Fruit fly (Drosophila melanogaster) whole organism, embryonic: ENCODE measurements around the gene CG4452.

Experiments
- Ada2b ChIP-seq: fragments of 200-800 bp; sonication (Bioruptor generic); IDR thresholded peaks from 2 replicates; pipeline ENCODE4 v1.3.6; 2022; ENCODE audit warnings: missing biosample characterization, missing genetic modification characterization
- Atf6 ChIP-seq: fragments of 200-800 bp; sonication (Bioruptor generic); IDR thresholded peaks from 2 replicates; pipeline ENCODE4 v1.3.6; 2022; ENCODE audit warnings: missing biosample characterization, missing genetic modification characterization
- CG11085 ChIP-seq: fragments of 200-800 bp; sonication (Bioruptor generic); IDR thresholded peaks from 2 replicates; pipeline ENCODE4 v1.3.6; 2022; ENCODE audit warnings: missing biosample characterization, missing genetic modification characterization
- CG11695 ChIP-seq: fragments of 200-800 bp; sonication (Bioruptor generic); IDR thresholded peaks from 3 replicates; pipeline ENCODE4 v1.3.6; 2022; ENCODE audit warnings: missing biosample characterization, missing genetic modification characterization
- CG12104 ChIP-seq: fragments of 200-800 bp; sonication (Bioruptor generic); optimal IDR thresholded peaks from 3 replicates; lab custom pipeline; 2016; ENCODE audit warnings: missing biosample characterization, missing genetic modification characterization
- CG12942 ChIP-seq: fragments of 200-800 bp; sonication (Bioruptor generic); optimal IDR thresholded peaks from 3 replicates; lab custom pipeline; 2016; ENCODE audit warnings: missing biosample characterization, missing genetic modification characterization
- CG13287 ChIP-seq: fragments of 200-800 bp; sonication (Bioruptor generic); IDR thresholded peaks from 2 replicates; pipeline ENCODE4 v1.3.6; 2022; ENCODE audit warnings: missing biosample characterization, missing genetic modification characterization; ENCODE audit not compliant: partially characterized antibody
- CG13775 ChIP-seq: fragments of 200-800 bp; sonication (Bioruptor generic); optimal IDR thresholded peaks from 3 replicates; lab custom pipeline; 2017; ENCODE audit warnings: missing biosample characterization, mild to moderate bottlenecking, missing genetic modification characterization
- CG14860 ChIP-seq: fragments of 200-800 bp; sonication (Bioruptor generic); IDR thresholded peaks from 3 replicates; pipeline ENCODE4 v1.3.6; 2022; ENCODE audit warnings: missing biosample characterization, missing genetic modification characterization; ENCODE audit not compliant: partially characterized antibody
- CG16863 ChIP-seq: fragments of 200-800 bp; sonication (Bioruptor generic); optimal IDR thresholded peaks from 3 replicates; lab custom pipeline; 2016; ENCODE audit warnings: missing biosample characterization, missing genetic modification characterization
- CG17912 ChIP-seq: fragments of 200-800 bp; sonication (Bioruptor generic); optimal IDR thresholded peaks from 2 replicates; lab custom pipeline; 2018; ENCODE audit warnings: missing biosample characterization, mild to moderate bottlenecking, missing genetic modification characterization
- CG18764 ChIP-seq: fragments of 200-800 bp; sonication (Bioruptor generic); optimal IDR thresholded peaks from 3 replicates; lab custom pipeline; 2016; ENCODE audit warnings: missing biosample characterization, missing genetic modification characterization
- CG31441 ChIP-seq: fragments of 200-800 bp; sonication (Bioruptor generic); IDR thresholded peaks from 2 replicates; pipeline ENCODE4 v1.3.6; 2022; ENCODE audit warnings: missing biosample characterization, missing genetic modification characterization
- CG32532 ChIP-seq: fragments of 200-800 bp; sonication (Bioruptor generic); IDR thresholded peaks from 2 replicates; pipeline ENCODE4 v1.3.6; 2022; ENCODE audit warnings: missing biosample characterization, missing genetic modification characterization
- CG4282 ChIP-seq: fragments of 200-800 bp; sonication (Bioruptor generic); optimal IDR thresholded peaks from 2 replicates; lab custom pipeline; 2016; ENCODE audit warnings: missing biosample characterization, missing genetic modification characterization
- CG4617 ChIP-seq: fragments of 200-800 bp; sonication (Bioruptor generic); optimal IDR thresholded peaks from 3 replicates; lab custom pipeline; 2016; ENCODE audit warnings: missing biosample characterization, missing genetic modification characterization, borderline replicate concordance
- CG4730 ChIP-seq: fragments of 200-800 bp; sonication (Bioruptor generic); IDR thresholded peaks from 2 replicates; pipeline ENCODE4 v1.3.6; 2022; ENCODE audit warnings: missing biosample characterization, missing genetic modification characterization
- CG6791 ChIP-seq: fragments of 200-800 bp; sonication (Bioruptor generic); IDR thresholded peaks from 3 replicates; pipeline ENCODE4 v1.3.6; 2022; ENCODE audit warnings: missing biosample characterization, missing genetic modification characterization; ENCODE audit not compliant: partially characterized antibody
- CG7372 ChIP-seq: fragments of 200-800 bp; sonication (Bioruptor generic); IDR thresholded peaks from 2 replicates; pipeline ENCODE4 v1.3.6; 2022; ENCODE audit warnings: missing biosample characterization, missing genetic modification characterization
- CG7745 ChIP-seq: fragments of 200-800 bp; sonication (Bioruptor generic); optimal IDR thresholded peaks from 2 replicates; lab custom pipeline; 2018; ENCODE audit warnings: missing biosample characterization, mild to moderate bottlenecking, missing genetic modification characterization, moderate library complexity
- CG7786 ChIP-seq: fragments of 200-800 bp; sonication (Bioruptor generic); optimal IDR thresholded peaks from 2 replicates; lab custom pipeline; 2016; ENCODE audit warnings: missing biosample characterization, missing genetic modification characterization
- CG8281 ChIP-seq: fragments of 200-800 bp; sonication (Bioruptor generic); optimal IDR thresholded peaks from 2 replicates; lab custom pipeline; 2018; ENCODE audit warnings: missing biosample characterization, mild to moderate bottlenecking, missing genetic modification characterization, moderate library complexity
- CG8478 ChIP-seq: fragments of >200 bp; optimal IDR thresholded peaks from 2 replicates; lab custom pipeline; 2018
- CG8924 ChIP-seq: fragments of 200-800 bp; optimal IDR thresholded peaks from 3 replicates; lab custom pipeline; 2019; ENCODE audit warnings: missing biosample characterization, mild to moderate bottlenecking, missing genetic modification characterization, moderate library complexity
- Deaf1 ChIP-seq: fragments of 200-800 bp; optimal IDR thresholded peaks from 3 replicates; lab custom pipeline; 2019; ENCODE audit warnings: missing biosample characterization, mild to moderate bottlenecking, missing genetic modification characterization, moderate library complexity
- GATAe ChIP-seq: fragments of 200-800 bp; sonication (Bioruptor generic); conservative IDR thresholded peaks from 2 replicates; pipeline ENCODE4 v1.3.6; 2022; ENCODE audit warnings: missing biosample characterization, missing genetic modification characterization
- Lhr ChIP-seq: fragments of 200-800 bp; sonication (Bioruptor generic); optimal IDR thresholded peaks from 3 replicates; lab custom pipeline; 2017; ENCODE audit warnings: mild to moderate bottlenecking, missing biosample characterization, missing genetic modification reagents, missing genetic modification characterization
- Lpt ChIP-seq: fragments of >200 bp; optimal IDR thresholded peaks from 2 replicates; lab custom pipeline; 2018; ENCODE audit warnings: missing biosample characterization, missing genetic modification characterization
- Poxn ChIP-seq: fragments of 200-800 bp; sonication (Bioruptor generic); IDR thresholded peaks from 2 replicates; pipeline ENCODE4 v1.3.6; 2022; ENCODE audit warnings: missing biosample characterization, missing genetic modification characterization
- Rfx ChIP-seq: fragments of 200-800 bp; sonication (Bioruptor generic); IDR thresholded peaks from 2 replicates; pipeline ENCODE4 v1.3.6; 2022; ENCODE audit warnings: missing biosample characterization, missing genetic modification characterization
- Side ChIP-seq: fragments of 200-800 bp; sonication (Bioruptor generic); optimal IDR thresholded peaks from 2 replicates; lab custom pipeline; 2016; ENCODE audit warnings: missing biosample characterization, missing genetic modification characterization
- ac ChIP-seq: fragments of 200-800 bp; sonication (Bioruptor generic); optimal IDR thresholded peaks from 3 replicates; lab custom pipeline; 2017; ENCODE audit warnings: missing biosample characterization, mild to moderate bottlenecking, missing genetic modification characterization
- ap ChIP-seq: fragments of 200-800 bp; sonication (Bioruptor generic); IDR thresholded peaks from 2 replicates; pipeline ENCODE4 v1.3.6; 2022; ENCODE audit warnings: missing biosample characterization, missing genetic modification characterization
- bcd ChIP-seq: fragments of 200-800 bp; sonication (Bioruptor generic); optimal IDR thresholded peaks from 2 replicates; lab custom pipeline; 2017; ENCODE audit warnings: missing biosample characterization, mild to moderate bottlenecking, missing genetic modification characterization
- btn ChIP-seq: fragments of 200-800 bp; sonication (Bioruptor generic); optimal IDR thresholded peaks from 2 replicates; lab custom pipeline; 2016; ENCODE audit warnings: missing biosample characterization, missing genetic modification characterization
- caup ChIP-seq: fragments of 200-800 bp; sonication (Bioruptor generic); optimal IDR thresholded peaks from 3 replicates; lab custom pipeline; 2017; ENCODE audit warnings: missing biosample characterization, mild to moderate bottlenecking, missing genetic modification characterization, moderate library complexity; ENCODE audit not compliant: severe bottlenecking
- ci ChIP-seq: fragments of 200-800 bp; sonication (Bioruptor generic); IDR thresholded peaks from 3 replicates; pipeline ENCODE4 v1.3.6; 2022; ENCODE audit warnings: missing biosample characterization, missing genetic modification characterization
- dm ChIP-seq: fragments of 200-800 bp; sonication (Bioruptor generic); optimal IDR thresholded peaks from 3 replicates; lab custom pipeline; 2016; ENCODE audit warnings: missing biosample characterization, missing genetic modification characterization
- ewg ChIP-seq: fragments of 200-800 bp; sonication (Bioruptor generic); optimal IDR thresholded peaks from 3 replicates; lab custom pipeline; 2017; ENCODE audit warnings: mild to moderate bottlenecking, missing biosample characterization, missing genetic modification reagents, missing genetic modification characterization
- ftz-f1 ChIP-seq: fragments of 200-800 bp; sonication (Bioruptor generic); optimal IDR thresholded peaks from 2 replicates; lab custom pipeline; 2016; ENCODE audit warnings: missing biosample characterization, missing genetic modification characterization
- gcm ChIP-seq: fragments of 200-800 bp; sonication (Bioruptor generic); optimal IDR thresholded peaks from 2 replicates; lab custom pipeline; 2019; ENCODE audit warnings: missing biosample characterization, mild to moderate bottlenecking, missing genetic modification characterization, moderate library complexity
- gsb ChIP-seq: fragments of 200-800 bp; sonication (Bioruptor generic); IDR thresholded peaks from 2 replicates; pipeline ENCODE4 v1.3.6; 2022; ENCODE audit warnings: missing biosample characterization, missing genetic modification characterization
- gsb-n ChIP-seq: fragments of 200-800 bp; sonication (Bioruptor generic); optimal IDR thresholded peaks from 3 replicates; lab custom pipeline; 2018; ENCODE audit warnings: missing biosample characterization, mild to moderate bottlenecking, missing genetic modification characterization
- hbn ChIP-seq: fragments of 200-800 bp; sonication (Bioruptor generic); IDR thresholded peaks from 2 replicates; pipeline ENCODE4 v1.3.6; 2022; ENCODE audit warnings: missing biosample characterization, missing genetic modification characterization; ENCODE audit not compliant: partially characterized antibody
- lmd ChIP-seq: fragments of 200-800 bp; sonication (Bioruptor generic); IDR thresholded peaks from 2 replicates; pipeline ENCODE4 v1.3.6; 2022; ENCODE audit warnings: missing biosample characterization, missing genetic modification characterization
- odd ChIP-seq: fragments of 200-800 bp; sonication (Bioruptor generic); optimal IDR thresholded peaks from 2 replicates; lab custom pipeline; 2017; ENCODE audit warnings: missing biosample characterization, mild to moderate bottlenecking, missing genetic modification characterization
- pum ChIP-seq: fragments of 200-800 bp; sonication (Bioruptor generic); optimal IDR thresholded peaks from 2 replicates; lab custom pipeline; 2016; ENCODE audit warnings: missing biosample characterization, missing genetic modification characterization
- sd ChIP-seq: fragments of 200-800 bp; sonication (Bioruptor generic); optimal IDR thresholded peaks from 3 replicates; lab custom pipeline; 2018; ENCODE audit warnings: missing biosample characterization, mild to moderate bottlenecking, missing genetic modification characterization, moderate library complexity
- trem ChIP-seq: fragments of 200-800 bp; optimal IDR thresholded peaks from 3 replicates; lab custom pipeline; 2019; ENCODE audit warnings: missing biosample characterization, mild to moderate bottlenecking, missing genetic modification characterization, moderate library complexity
- yki ChIP-seq: fragments of >200 bp; optimal IDR thresholded peaks from 3 replicates; lab custom pipeline; 2018
- zfh2 ChIP-seq: fragments of 200-800 bp; sonication (Bioruptor generic); optimal IDR thresholded peaks from 2 replicates; lab custom pipeline; 2016; ENCODE audit warnings: missing biosample characterization, missing genetic modification characterization

The CG4452 gene

dm6 chr3L:9417288-9417687, 50.1 kb downstream of the CG4452 start, which contains the start of gene CG3982:
Gene CG3982 (minus strand): TSS chr3L:9417388.
- TF ChIP-seq gcm (GFP tag; lab: Kevin White, UChicago) = no peak
- TF ChIP-seq Lpt = no peak
- no peak for TF ChIP-seq Poxn (GFP tag; lab: Robert Waterston, UW)
- TF ChIP-seq Side = no peak
- no peak for TF ChIP-seq CG11085 (GFP tag; lab: Robert Waterston, UW)
- no peak for TF ChIP-seq CG6791 (GFP tag; lab: Robert Waterston, UW)
- TF ChIP-seq CG7745 (tag; lab: Kevin White, UChicago) = no peak
- no peak for TF ChIP-seq Deaf1 (tag; lab: Kevin White, UChicago)
- TF ChIP-seq, all 482 proteins: peak for 0

DNA sequence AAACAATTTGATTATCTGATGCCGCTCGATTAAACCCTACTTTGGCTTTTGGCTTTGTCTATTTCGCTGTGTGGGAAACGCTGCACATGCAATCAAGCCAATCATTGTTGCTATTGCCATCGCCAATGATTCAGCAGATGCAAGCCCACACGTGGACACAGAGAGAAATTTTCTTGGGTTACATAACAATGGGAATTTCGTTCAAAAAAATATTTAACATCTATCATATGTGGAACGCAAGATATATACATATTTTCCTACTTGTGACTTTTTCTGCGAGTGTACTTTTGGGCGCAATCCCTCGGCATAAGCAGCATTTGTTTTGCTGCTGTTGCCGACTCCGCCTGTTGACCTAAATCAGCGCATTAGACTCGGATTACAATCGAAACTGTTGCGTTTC, 52.2 kb downstream of the CG4452 start:
- TF ChIP-seq ci (GFP tag; lab: Robert Waterston, UW) (peak; percentile 65; the same call in 2 of the 3 replicates), CG18764 (GFP tag; lab: Kevin White, UChicago) (no peak), CG16863 (GFP tag; lab: Kevin White, UChicago) (no peak), Ada2b (GFP tag; lab: Robert Waterston, UW) (no peak), CG8281 (tag; lab: Kevin White, UChicago) (no peak), GATAe (no peak), CG7786 (GFP tag; lab: Kevin White, UChicago) (no peak), btn (GFP tag; lab: Kevin White, UChicago) (no peak), CG14860 (GFP tag; lab: Robert Waterston, UW) (no peak), CG11695 (GFP tag; lab: Robert Waterston, UW) (peak; percentile 40; the same call in 1 of the 3 replicates), caup (no peak), CG13287 (GFP tag; lab: Robert Waterston, UW) (no peak), Atf6 (no peak), CG8478 (lab: Kevin White, UChicago) (no peak), CG31441 (no peak), CG32532 (0 out of 2 replicates have a peak, but pooled peaks have one; percentile 9), zfh2 (GFP tag; lab: Kevin White, UChicago) (no peak), trem (tag; lab: Kevin White, UChicago) (no peak), bcd (GFP tag; lab: Kevin White, UChicago) (no peak), CG12942 (GFP tag; lab: Kevin White, UChicago) (no peak), ftz-f1 (GFP tag; lab: Kevin White, UChicago) (no peak), CG4282 (GFP tag; lab: Kevin White, UChicago) (no peak), sd (no peak), Lhr (no peak), lmd (GFP tag; lab: Robert Waterston, UW) (peak; percentile 11; the same call in 1 of the 2 replicates), CG12104 (no peak), dm (no peak), CG13775 (no peak), yki (lab: Kevin White, UChicago) (no peak), ap (0 out of 2 replicates have a peak, but pooled peaks have one; percentile 35), Rfx (GFP tag; lab: Robert Waterston, UW) (no peak), CG17912 (GFP tag; lab: Kevin White, UChicago) (no peak), pum (no peak), hbn (GFP tag; lab: Robert Waterston, UW) (no peak), gsb (no peak), ewg (no peak), gsb-n (tag; lab: Kevin White, UChicago) (no peak), CG4617 (no peak), odd (no peak), CG8924 (tag; lab: Kevin White, UChicago) (no peak), CG4730 (GFP tag; lab: Robert Waterston, UW) (no peak), CG7372 (no peak), ac (no peak), CG6791 (GFP tag; lab: Robert Waterston, UW) (no peak)
